Worm (Caenorhabditis elegans): Measurements from ENCODE around the gene K01H12.4.

Gene K01H12.4

ce11 chrIV:9671001-9671652 is 41.8 kb upstream of the K01H12.4 start (continued):
- TF ChIP-seq dpl-1 (GFP tag; optimal IDR thresholded peaks at IDR 0.05) (peak in 2 of 3 experiments; percentile 14 to 39), hpl-2 (GFP tag; optimal IDR thresholded peaks at IDR 0.05) (peak; percentile 58), tbx-2 (tag; optimal IDR thresholded peaks at IDR 0.05) (peak; percentile 74), ceh-82 (tag; optimal IDR thresholded peaks at IDR 0.05) (no peak), jun-1 (tag; optimal IDR thresholded peaks at IDR 0.05) (peak; percentile 10), rnt-1 (tag; optimal IDR thresholded peaks at IDR 0.05) (peak; percentile 30), elt-2 (tag; optimal IDR thresholded peaks at IDR 0.05) (peak; percentile 60), nhr-71 (tag; optimal IDR thresholded peaks at IDR 0.05) (peak; percentile 88), fos-1 (tag; optimal IDR thresholded peaks at IDR 0.05) (peak; percentile 16), aly-2 (tag; optimal IDR thresholded peaks at IDR 0.05) (no peak), blmp-1 (tag; optimal IDR thresholded peaks at IDR 0.05) (peak; percentile 84), mef-2 (tag; optimal IDR thresholded peaks at IDR 0.05) (no peak), zag-1 (tag; optimal IDR thresholded peaks at IDR 0.05) (no peak), vab-15 (tag; optimal IDR thresholded peaks at IDR 0.05) (no peak), nhr-11 (tag; optimal IDR thresholded peaks at IDR 0.05) (no peak), Y116A8C.19 (tag; optimal IDR thresholded peaks at IDR 0.05; ENCODE audit: borderline replicate concordance) (no peak), sox-4 (tag; optimal IDR thresholded peaks at IDR 0.05) (no peak), ceh-90 (tag; optimal IDR thresholded peaks at IDR 0.05) (no peak), grh-1 (GFP tag; IDR thresholded peaks at IDR 0.05) (0 out of 2 replicates have a peak, but pooled peaks have one; percentile 16), sup-37 (GFP tag; optimal IDR thresholded peaks at IDR 0.05) (no peak), nhr-85 (tag) (peak; percentile 98), nhr-20 (tag; optimal IDR thresholded peaks at IDR 0.05) (peak; percentile 97), skn-1 (tag; optimal IDR thresholded peaks at IDR 0.05) (peak; percentile 61), unc-62 (GFP tag; optimal IDR thresholded peaks at IDR 0.05) (no peak), unc-130 (tag; optimal IDR thresholded peaks at IDR 0.05) (peak; percentile 20), isw-1 (GFP tag; IDR thresholded peaks at IDR 0.05) (no peak; the same call in 1 of the 2 replicates), lsy-2 (tag; optimal IDR thresholded peaks at IDR 0.05) (peak; percentile 53 to 64), ztf-4 (tag; optimal IDR thresholded peaks at IDR 0.05) (peak; percentile 45), nhr-77 (tag; optimal IDR thresholded peaks at IDR 0.05) (peak; percentile 79), ets-5 (GFP tag; IDR thresholded peaks at IDR 0.05) (no peak), hlh-4 (tag; optimal IDR thresholded peaks at IDR 0.05) (no peak), unc-30 (tag; optimal IDR thresholded peaks at IDR 0.05) (no peak), hlh-17 (GFP tag; optimal IDR thresholded peaks at IDR 0.05; ENCODE audit: borderline replicate concordance) (no peak), dsc-1 (tag; optimal IDR thresholded peaks at IDR 0.05) (no peak), ces-1 (GFP tag; optimal IDR thresholded peaks at IDR 0.05) (no peak), fkh-10 (GFP tag; optimal IDR thresholded peaks at IDR 0.05) (no peak), pqm-1 (tag; optimal IDR thresholded peaks at IDR 0.05) (no peak), F16B12.6 (tag; optimal IDR thresholded peaks at IDR 0.05) (no peak), irx-1 (tag; optimal IDR thresholded peaks at IDR 0.05) (peak; percentile 50), ceh-88 (GFP tag; IDR thresholded peaks at IDR 0.05) (0 out of 2 replicates have a peak, but pooled peaks have one; percentile 10), C16A3.4 (tag; optimal IDR thresholded peaks at IDR 0.05) (peak; percentile 40), nhr-12 (tag; optimal IDR thresholded peaks at IDR 0.05) (no peak), nhr-84 (tag; optimal IDR thresholded peaks at IDR 0.05) (no peak), lir-3 (tag; optimal IDR thresholded peaks at IDR 0.05; ENCODE audit: poor library complexity) (peak; percentile 29)

- TF ChIP-seq ceh-63 (GFP tag; optimal IDR thresholded peaks at IDR 0.05), result no peak
- TF ChIP-seq grh-1 (GFP tag; IDR thresholded peaks at IDR 0.05), result peak; percentile 38; the same call in 1 of the 2 replicates
- TF ChIP-seq hlh-4 (tag; optimal IDR thresholded peaks at IDR 0.05), result no peak
- no peak for TF ChIP-seq mab-9 (GFP tag; IDR thresholded peaks at IDR 0.05)
- peak in 1 of 3 experiments; percentile 21 for TF ChIP-seq dpl-1 (GFP tag; optimal IDR thresholded peaks at IDR 0.05)
- TF ChIP-seq nhr-237 (tag; optimal IDR thresholded peaks at IDR 0.05), result no peak
- TF ChIP-seq mef-2 (tag; optimal IDR thresholded peaks at IDR 0.05), result no peak
- peak in 2 of 6 experiments; percentile 80 for TF ChIP-seq elt-3 (tag; optimal IDR thresholded peaks at IDR 0.05)
- peak; percentile 32 for TF ChIP-seq efl-3 (GFP tag; optimal IDR thresholded peaks at IDR 0.05)
- TF ChIP-seq Y116A8C.19 (tag; optimal IDR thresholded peaks at IDR 0.05; ENCODE audit: borderline replicate concordance), result no peak
- TF ChIP-seq unc-98 (GFP tag; IDR thresholded peaks at IDR 0.05), result no peak
- TF ChIP-seq sup-37 (GFP tag; optimal IDR thresholded peaks at IDR 0.05), result no peak
- TF ChIP-seq ama-1 (optimal IDR thresholded peaks at IDR 0.05), result no peak
- no peak for TF ChIP-seq hlh-17 (GFP tag; optimal IDR thresholded peaks at IDR 0.05; ENCODE audit: borderline replicate concordance)
- no peak for TF ChIP-seq C34B4.2 (tag; optimal IDR thresholded peaks at IDR 0.05)
- TF ChIP-seq vab-15 (tag; optimal IDR thresholded peaks at IDR 0.05), result no peak
- TF ChIP-seq aly-2 (tag; optimal IDR thresholded peaks at IDR 0.05), result no peak
- TF ChIP-seq pag-3 (tag; optimal IDR thresholded peaks at IDR 0.05; ENCODE audit: borderline replicate concordance, insufficient read depth), result no peak
These were observed 40.4 kb upstream of the K01H12.4 start for ce11 chrIV:9672434-9672833.

Measured in whole organism, L1 larva.